Worm (Caenorhabditis elegans): ENCODE results near the gene kmo-1.

kmo-1 gene

DNA sequence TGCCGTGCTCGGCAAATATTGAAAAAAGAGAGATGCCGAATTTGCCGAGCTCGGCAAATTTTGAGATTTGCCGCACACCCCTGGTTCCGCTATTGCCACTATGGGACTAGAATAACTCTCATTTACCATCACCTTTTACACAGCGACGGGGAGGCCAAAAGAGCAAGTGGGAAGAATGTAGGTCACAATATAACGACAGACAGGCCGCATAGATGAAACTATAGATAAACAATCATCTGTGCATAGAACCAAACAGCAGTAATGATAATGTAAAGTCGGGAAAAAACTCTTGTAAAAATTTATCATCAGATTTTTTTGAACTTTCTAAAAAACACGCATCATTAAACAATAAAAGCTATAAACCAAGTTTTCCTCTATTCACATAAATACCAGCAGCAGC lies 1.9 kb downstream of the kmo-1 start, which contains the start of gene kmo-2:
TSS of gene kmo-2 (minus strand) at position 101 of the 400 bp plus-strand sequence.
- no peak for TF ChIP-seq tbx-11 (GFP tag; IDR thresholded peaks at IDR 0.05)
- no peak for TF ChIP-seq hmg-4 (GFP tag; optimal IDR thresholded peaks at IDR 0.05)
- no peak for TF ChIP-seq hnd-1 (tag; optimal IDR thresholded peaks at IDR 0.05)
- no peak for TF ChIP-seq scrt-1 (GFP tag; IDR thresholded peaks at IDR 0.05)
- no peak for TF ChIP-seq pes-1 (GFP tag; IDR thresholded peaks at IDR 0.05)
- no peak for TF ChIP-seq ets-7 (tag; optimal IDR thresholded peaks at IDR 0.05)
- no peak for TF ChIP-seq ceh-13 (GFP tag; optimal IDR thresholded peaks at IDR 0.05)
- no peak for TF ChIP-seq B0310.2 (tag; optimal IDR thresholded peaks at IDR 0.05)
- TF ChIP-seq hmbx-1 (tag; optimal IDR thresholded peaks at IDR 0.05): no peak
- no peak for TF ChIP-seq ceh-36 (tag; optimal IDR thresholded peaks at IDR 0.05)
- TF ChIP-seq ama-1 (optimal IDR thresholded peaks at IDR 0.05): no peak
- TF ChIP-seq F13C5.2 (tag; optimal IDR thresholded peaks at IDR 0.05): no peak

DNA sequence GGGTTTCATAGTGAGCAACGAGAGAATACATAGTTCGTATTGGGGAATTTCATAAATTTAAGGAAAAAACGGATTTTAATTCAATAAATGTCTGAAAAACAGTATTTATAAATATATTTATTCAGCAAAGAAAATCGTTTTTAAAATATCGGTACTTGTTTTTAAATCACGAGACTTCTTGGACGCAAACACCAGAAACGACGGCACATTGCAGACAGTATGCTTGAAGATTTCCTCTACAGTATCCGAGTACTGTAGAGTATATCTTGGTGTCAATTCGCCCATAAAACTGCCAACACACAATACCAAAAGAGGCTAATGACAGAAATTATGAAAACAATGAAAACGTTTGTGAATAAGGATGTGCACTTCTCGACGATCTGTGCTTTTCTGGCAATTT lies 4.5 kb downstream of the kmo-1 start:
- TF ChIP-seq ceh-36 (tag; optimal IDR thresholded peaks at IDR 0.05) (no peak), aly-1 (tag; optimal IDR thresholded peaks at IDR 0.05) (no peak), scrt-1 (GFP tag; IDR thresholded peaks at IDR 0.05) (no peak), ets-7 (tag; optimal IDR thresholded peaks at IDR 0.05) (no peak), F13C5.2 (tag; optimal IDR thresholded peaks at IDR 0.05) (no peak), tra-4 (tag; optimal IDR thresholded peaks at IDR 0.05) (no peak)

DNA sequence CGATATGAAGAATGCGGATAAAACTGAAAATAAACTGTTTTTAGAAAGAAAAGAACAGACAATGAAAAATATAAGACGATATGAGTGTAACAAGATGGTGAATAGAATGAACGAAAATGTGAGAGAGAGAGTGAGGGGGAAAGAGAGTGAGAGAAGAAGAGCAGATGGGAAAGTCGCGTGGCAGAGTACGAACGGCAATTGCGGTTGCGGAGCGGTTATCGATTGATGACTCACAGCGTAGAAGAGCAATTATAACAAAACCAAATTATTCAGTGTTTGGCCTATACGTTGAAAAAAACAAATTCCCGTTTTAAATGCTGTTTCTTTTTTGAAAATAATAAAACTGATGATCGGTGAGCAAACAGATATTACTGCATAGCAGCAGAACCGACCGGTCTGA lies 5.0 kb downstream of the kmo-1 start, which contains the start of gene pqn-53:
TSS of gene pqn-53 (minus strand) at position 23 of the 400 bp plus-strand sequence.
- TF ChIP-seq ama-1 (optimal IDR thresholded peaks at IDR 0.05) (no peak), ets-7 (tag; optimal IDR thresholded peaks at IDR 0.05) (no peak), flt-1 (GFP tag; IDR thresholded peaks at IDR 0.05) (no peak), F13C5.2 (tag; optimal IDR thresholded peaks at IDR 0.05) (no peak), hnd-1 (tag; optimal IDR thresholded peaks at IDR 0.05) (no peak)

DNA sequence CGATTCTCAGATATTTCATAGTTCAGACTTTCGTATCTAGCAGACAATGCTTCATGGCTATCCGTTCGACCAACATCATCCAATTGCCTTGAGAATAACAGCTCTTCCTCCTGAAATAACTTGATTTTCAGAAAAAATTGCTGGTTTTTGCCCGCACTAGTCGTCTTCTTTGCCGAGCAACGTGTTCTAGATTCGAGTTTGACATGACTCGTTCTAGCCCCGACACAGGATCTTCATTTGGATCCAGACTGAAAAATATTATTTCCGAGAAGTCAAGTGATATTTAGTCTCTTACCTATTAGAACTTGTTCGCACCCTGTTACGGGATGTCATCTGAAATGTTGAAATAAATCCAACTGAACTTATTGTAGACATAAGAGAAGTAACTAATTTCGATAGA lies 7.3 kb downstream of the kmo-1 start, which contains the start of gene clh-6:
TSS of gene clh-6 (minus strand) at position 333 of the 400 bp plus-strand sequence.
- TF ChIP-seq ama-1 (optimal IDR thresholded peaks at IDR 0.05): peak; percentile 79
- TF ChIP-seq hnd-1 (tag; optimal IDR thresholded peaks at IDR 0.05): no peak

DNA sequence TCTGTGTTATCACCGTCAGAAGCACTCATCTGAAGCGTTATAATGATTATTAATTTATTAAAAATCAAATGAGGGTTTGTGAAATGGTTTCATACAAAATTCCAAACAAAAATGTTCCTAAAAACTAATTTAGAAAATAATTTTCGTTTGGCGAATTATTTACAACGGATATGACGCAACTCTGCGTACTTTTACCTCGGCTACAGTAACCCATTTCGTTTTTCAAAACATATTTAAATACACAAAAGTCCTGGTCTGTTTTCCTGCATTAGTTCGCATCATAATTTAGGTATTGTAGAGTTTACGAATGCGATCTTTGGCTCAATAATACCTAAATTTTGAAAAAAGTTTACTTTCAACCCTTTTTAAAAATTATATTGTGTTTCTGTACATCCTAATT lies 10.6 kb downstream of the kmo-1 start, which contains the start of gene R07B7.2:
TSS of gene R07B7.2 (minus strand) at position 35 of the 400 bp plus-strand sequence.
- no peak for TF ChIP-seq hmbx-1 (tag; optimal IDR thresholded peaks at IDR 0.05)
- no peak for TF ChIP-seq F13C5.2 (tag; optimal IDR thresholded peaks at IDR 0.05)
- no peak for TF ChIP-seq aly-1 (tag; optimal IDR thresholded peaks at IDR 0.05)
- TF ChIP-seq ceh-36 (tag; optimal IDR thresholded peaks at IDR 0.05): no peak
- TF ChIP-seq flt-1 (GFP tag; IDR thresholded peaks at IDR 0.05): no peak

DNA sequence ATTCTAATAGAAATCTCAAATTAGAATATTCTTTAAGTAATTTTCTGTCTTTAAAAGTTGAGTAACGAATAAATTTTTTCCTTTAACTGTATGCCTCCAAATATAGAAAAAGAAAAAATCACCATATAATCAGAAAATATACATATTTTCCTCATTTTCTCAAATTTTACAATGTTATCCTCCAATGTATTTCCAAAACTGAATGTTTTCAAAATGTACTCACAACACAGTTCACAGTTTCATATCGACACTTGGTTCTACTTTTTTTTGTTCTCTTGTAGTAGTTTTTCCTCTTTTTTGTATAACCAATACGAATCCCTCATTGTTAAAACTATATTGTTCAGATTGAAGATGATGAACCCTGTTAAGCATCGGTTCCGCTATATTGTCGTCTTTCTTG lies 16.7 kb downstream of the kmo-1 start, which contains the start of gene F10C2.7:
TSS of gene F10C2.7 (plus strand) at position 301 of the 400 bp plus-strand sequence.
- TF ChIP-seq hmbx-1 (tag; optimal IDR thresholded peaks at IDR 0.05) (no peak), hmg-4 (GFP tag; optimal IDR thresholded peaks at IDR 0.05) (no peak), sea-1 (GFP tag; conservative IDR thresholded peaks at IDR 0.05) (no peak), ceh-13 (GFP tag; optimal IDR thresholded peaks at IDR 0.05) (no peak)

DNA sequence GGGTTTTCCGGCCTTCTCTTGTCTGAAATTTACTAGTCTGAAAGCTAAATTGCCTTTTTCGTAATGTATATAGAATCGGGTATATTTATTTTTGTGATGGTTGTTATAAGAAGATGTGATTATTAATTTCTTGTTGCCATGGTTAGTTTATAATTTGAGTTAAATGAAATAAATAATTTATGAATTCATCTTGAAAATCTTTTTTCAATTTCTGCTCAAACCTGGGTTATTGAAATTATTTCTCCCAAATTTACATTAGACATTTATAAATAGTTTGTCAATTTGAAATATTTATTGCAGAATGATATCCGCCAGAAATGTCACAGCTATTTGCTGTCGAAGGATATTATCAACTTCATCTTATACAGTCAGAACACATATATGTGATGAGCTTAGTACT lies 21.9 kb downstream of the kmo-1 start, which contains the start of gene dars-2:
TSS of gene dars-2 (plus strand) at position 301 of the 400 bp plus-strand sequence.
- TF ChIP-seq ceh-36 (tag; optimal IDR thresholded peaks at IDR 0.05): no peak
- TF ChIP-seq B0310.2 (tag; optimal IDR thresholded peaks at IDR 0.05): no peak
- TF ChIP-seq hmg-4 (GFP tag; optimal IDR thresholded peaks at IDR 0.05): no peak
- no peak for TF ChIP-seq aly-1 (tag; optimal IDR thresholded peaks at IDR 0.05)
- no peak for TF ChIP-seq ets-7 (tag; optimal IDR thresholded peaks at IDR 0.05)
- TF ChIP-seq tbx-11 (GFP tag; IDR thresholded peaks at IDR 0.05): no peak
- no peak for TF ChIP-seq flt-1 (GFP tag; IDR thresholded peaks at IDR 0.05)
- TF ChIP-seq ceh-13 (GFP tag; optimal IDR thresholded peaks at IDR 0.05): no peak

DNA sequence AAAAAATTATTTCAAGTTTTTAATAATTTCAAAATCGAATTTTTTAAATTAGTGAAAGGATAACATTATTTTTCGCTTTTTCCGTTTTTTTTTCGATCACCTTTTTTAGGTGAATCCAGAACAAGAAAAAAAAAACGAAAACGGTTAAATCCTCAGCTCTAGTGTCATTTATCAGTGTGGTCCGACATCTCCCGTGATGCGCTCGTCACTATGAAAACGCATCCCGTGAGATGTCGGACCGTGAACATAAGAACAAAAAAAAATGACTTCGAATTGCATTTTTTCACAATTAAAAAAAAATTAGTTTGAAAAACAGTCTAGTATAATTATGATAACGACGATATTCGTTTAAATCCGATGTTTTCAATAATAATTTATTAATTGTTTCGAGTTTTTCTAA lies 22.6 kb downstream of the kmo-1 start:
- TF ChIP-seq sea-1 (GFP tag; conservative IDR thresholded peaks at IDR 0.05) (no peak), ets-7 (tag; optimal IDR thresholded peaks at IDR 0.05) (no peak), pes-1 (GFP tag; IDR thresholded peaks at IDR 0.05) (no peak), B0310.2 (tag; optimal IDR thresholded peaks at IDR 0.05) (no peak), tbx-37 (GFP tag; conservative IDR thresholded peaks at IDR 0.05) (no peak), aly-1 (tag; optimal IDR thresholded peaks at IDR 0.05) (no peak), hmg-4 (GFP tag; optimal IDR thresholded peaks at IDR 0.05) (no peak), ama-1 (optimal IDR thresholded peaks at IDR 0.05) (no peak), flt-1 (GFP tag; IDR thresholded peaks at IDR 0.05) (no peak), ceh-36 (tag; optimal IDR thresholded peaks at IDR 0.05) (no peak)

DNA sequence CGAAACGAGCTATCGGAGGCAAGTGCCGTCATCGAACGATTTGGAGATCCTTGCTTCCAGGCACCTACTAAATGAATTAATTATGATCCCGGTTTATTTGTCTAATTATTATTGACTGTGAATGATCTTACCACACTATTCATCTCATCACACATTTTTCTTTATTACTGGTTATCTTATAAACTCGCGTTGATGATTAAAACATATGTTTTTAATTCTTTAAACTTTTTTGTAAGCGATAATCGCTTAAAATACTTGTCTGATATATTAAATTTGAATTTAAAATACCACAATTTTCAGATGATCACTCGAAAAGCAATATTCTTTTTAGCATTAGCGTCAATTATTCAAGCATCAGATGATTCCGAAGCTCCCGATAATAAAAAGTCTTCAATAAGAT lies 25.2 kb downstream of the kmo-1 start, which contains the start of gene F10C2.5:
TSS of gene F10C2.5 (plus strand) at position 301 of the 400 bp plus-strand sequence.
- TF ChIP-seq hmbx-1 (tag; optimal IDR thresholded peaks at IDR 0.05): no peak
- TF ChIP-seq pes-1 (GFP tag; IDR thresholded peaks at IDR 0.05): no peak
- no peak for TF ChIP-seq tra-4 (tag; optimal IDR thresholded peaks at IDR 0.05)
- TF ChIP-seq tbx-37 (GFP tag; conservative IDR thresholded peaks at IDR 0.05): no peak
- no peak for TF ChIP-seq B0310.2 (tag; optimal IDR thresholded peaks at IDR 0.05)
- TF ChIP-seq sea-1 (GFP tag; conservative IDR thresholded peaks at IDR 0.05): no peak
- TF ChIP-seq scrt-1 (GFP tag; IDR thresholded peaks at IDR 0.05): no peak
- no peak for TF ChIP-seq ceh-13 (GFP tag; optimal IDR thresholded peaks at IDR 0.05)
- no peak for TF ChIP-seq F13C5.2 (tag; optimal IDR thresholded peaks at IDR 0.05)
- TF ChIP-seq aly-1 (tag; optimal IDR thresholded peaks at IDR 0.05): no peak
- TF ChIP-seq ceh-36 (tag; optimal IDR thresholded peaks at IDR 0.05): no peak
- TF ChIP-seq ama-1 (optimal IDR thresholded peaks at IDR 0.05): no peak
- no peak for TF ChIP-seq flt-1 (GFP tag; IDR thresholded peaks at IDR 0.05)
- TF ChIP-seq tbx-11 (GFP tag; IDR thresholded peaks at IDR 0.05): no peak
- no peak for TF ChIP-seq hmg-4 (GFP tag; optimal IDR thresholded peaks at IDR 0.05)

All from whole organism, early embryonic.